Fruit fly (Drosophila melanogaster): ENCODE results near the gene SA1.

The SA1 gene

DNA sequence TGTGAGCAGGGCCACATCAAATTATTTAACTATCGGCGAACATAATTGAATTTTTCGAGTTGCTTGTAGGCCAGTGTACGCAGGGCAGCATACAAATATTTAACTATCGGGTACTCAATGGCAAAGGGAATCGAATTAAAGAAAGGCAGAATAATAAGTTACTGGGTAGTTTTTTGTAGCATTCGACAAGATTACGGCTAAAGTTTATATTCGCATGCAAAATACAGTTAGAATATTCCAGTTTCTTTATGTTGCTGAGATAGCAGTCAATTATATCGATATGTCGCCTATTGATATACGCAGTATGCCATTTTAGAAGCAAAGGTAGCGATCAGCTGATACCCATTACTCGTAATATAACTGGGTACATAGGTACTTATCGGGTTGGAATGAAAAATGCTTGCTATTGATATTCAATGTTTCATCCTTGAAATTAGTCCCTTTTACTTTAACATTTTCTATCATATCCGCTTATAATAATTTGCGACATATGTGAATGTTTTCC is 17.8 kb downstream of the SA1 start (continued):
- TF ChIP-seq esn (GFP tag; optimal IDR thresholded peaks at IDR 0.05) (peak; percentile 57), CG3032 (tag; optimal IDR thresholded peaks at IDR 0.05) (no peak), fd59A (GFP tag; optimal IDR thresholded peaks at IDR 0.05) (no peak), CG6792 (GFP tag; optimal IDR thresholded peaks at IDR 0.05) (peak; percentile 38), fkh (GFP tag; optimal IDR thresholded peaks at IDR 0.05) (peak; percentile 94), pdm3 (GFP tag; optimal IDR thresholded peaks at IDR 0.05) (no peak), Eip78C (GFP tag) (peak; percentile 86), CG31627 (GFP tag; optimal IDR thresholded peaks at IDR 0.05) (peak; percentile 53)

- TF ChIP-seq dsx (GFP tag; optimal IDR thresholded peaks at IDR 0.05; ENCODE audit: poor library complexity, severe bottlenecking) (no peak), CG10631 (GFP tag; optimal IDR thresholded peaks at IDR 0.05) (no peak), CG15336 (GFP tag; IDR thresholded peaks at IDR 0.05) (no peak), Blimp-1 (GFP tag; optimal IDR thresholded peaks at IDR 0.05) (no peak), CG6163 (GFP tag; IDR thresholded peaks at IDR 0.05) (no peak)
These were observed 20.6 kb downstream of the SA1 start for dm6 chr2L:6970813-6971212.

- no peak for TF ChIP-seq Eip93F (GFP tag; optimal IDR thresholded peaks at IDR 0.05)
- TF ChIP-seq Sox14 (GFP tag; optimal IDR thresholded peaks at IDR 0.05), result no peak
These were observed 21.4 kb downstream of the SA1 start, which contains the start of gene snRNP-U1-70K for dm6 chr2L:6971597-6972036. Gene snRNP-U1-70K, minus strand, starts transcription at chr2L:6971737.

DNA sequence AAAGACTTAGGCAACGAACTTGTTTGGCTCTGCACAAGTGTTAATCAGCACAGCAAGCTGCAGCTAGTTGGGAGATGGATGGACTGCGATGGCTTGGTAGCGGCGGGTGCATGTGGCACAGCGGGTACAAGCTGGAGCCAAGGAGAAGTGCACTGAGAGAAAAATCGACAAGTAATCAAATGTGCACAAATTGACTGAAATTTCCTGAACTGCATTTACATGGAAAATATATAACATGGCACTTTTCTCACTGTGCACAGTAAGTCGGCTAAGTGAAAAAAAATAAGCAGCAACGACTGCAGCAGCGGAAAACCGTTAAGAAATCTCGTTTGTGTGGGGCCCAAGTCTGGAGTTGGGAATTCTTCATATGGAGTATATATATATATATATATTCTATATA is 40.9 kb downstream of the SA1 start:
- peak; percentile 33 for TF ChIP-seq CG8319 (GFP tag; optimal IDR thresholded peaks at IDR 0.05)
- peak; percentile 79 for TF ChIP-seq CG3919 (GFP tag; optimal IDR thresholded peaks at IDR 0.05)
- no peak for TF ChIP-seq Ets21C (GFP tag; optimal IDR thresholded peaks at IDR 0.05)
- TF ChIP-seq Sox14 (GFP tag; optimal IDR thresholded peaks at IDR 0.05), result peak; percentile 67
- TF ChIP-seq CG6808 (GFP tag; optimal IDR thresholded peaks at IDR 0.05), result peak; percentile 65
- TF ChIP-seq CG34406 (GFP tag; optimal IDR thresholded peaks at IDR 0.05), result peak; percentile 36
- TF ChIP-seq acj6 (GFP tag; optimal IDR thresholded peaks at IDR 0.05), result peak; percentile 62
- no peak for TF ChIP-seq fd85E (GFP tag; optimal IDR thresholded peaks at IDR 0.05)
- peak; percentile 48 for TF ChIP-seq CG11902 (GFP tag; optimal IDR thresholded peaks at IDR 0.05)
- peak; percentile 57 for TF ChIP-seq spab (GFP tag; optimal IDR thresholded peaks at IDR 0.05)
- TF ChIP-seq CG6792 (GFP tag; optimal IDR thresholded peaks at IDR 0.05), result peak; percentile 66
- peak; percentile 76 for TF ChIP-seq Hr4 (GFP tag; optimal IDR thresholded peaks at IDR 0.05)
- peak; percentile 65 for TF ChIP-seq pdm3 (GFP tag; optimal IDR thresholded peaks at IDR 0.05)
- peak; percentile 77 for TF ChIP-seq net (GFP tag; optimal IDR thresholded peaks at IDR 0.05)
- TF ChIP-seq svp (GFP tag), result peak; percentile 55
- peak; percentile 66 for TF ChIP-seq OdsH (GFP tag; optimal IDR thresholded peaks at IDR 0.05)
- peak; percentile 20 for TF ChIP-seq Hr39 (GFP tag; optimal IDR thresholded peaks at IDR 0.05)
- TF ChIP-seq fd59A (GFP tag; optimal IDR thresholded peaks at IDR 0.05), result peak; percentile 54
- no peak for TF ChIP-seq vri (GFP tag; optimal IDR thresholded peaks at IDR 0.05)
- TF ChIP-seq CG6854 (GFP tag; optimal IDR thresholded peaks at IDR 0.05), result no peak
- TF ChIP-seq CG11294 (GFP tag; IDR thresholded peaks at IDR 0.05), result peak; percentile 37; the same call in 1 of the 2 replicates
- peak; percentile 27 for TF ChIP-seq cyc (GFP tag; optimal IDR thresholded peaks at IDR 0.05)
- TF ChIP-seq Met (GFP tag; optimal IDR thresholded peaks at IDR 0.05), result no peak
- TF ChIP-seq CG31627 (GFP tag; optimal IDR thresholded peaks at IDR 0.05), result peak; percentile 11
- TF ChIP-seq CG10631 (GFP tag; optimal IDR thresholded peaks at IDR 0.05), result peak; percentile 35
- TF ChIP-seq CG7368 (GFP tag; optimal IDR thresholded peaks at IDR 0.05), result peak; percentile 50
- peak; percentile 64 for TF ChIP-seq dsx (GFP tag; optimal IDR thresholded peaks at IDR 0.05; ENCODE audit: poor library complexity, severe bottlenecking)
- TF ChIP-seq Gug (GFP tag; IDR thresholded peaks at IDR 0.05), result peak; percentile 63
- TF ChIP-seq salr (GFP tag; optimal IDR thresholded peaks at IDR 0.05), result peak; percentile 53 to 55
- TF ChIP-seq CG8632 (GFP tag; optimal IDR thresholded peaks at IDR 0.05), result peak; percentile 33
- TF ChIP-seq Eip75B (GFP tag; optimal IDR thresholded peaks at IDR 0.05), result peak; percentile 82
- TF ChIP-seq ss (GFP tag; optimal IDR thresholded peaks at IDR 0.05), result peak; percentile 61 to 75
- peak; percentile 46 for TF ChIP-seq CG11762 (GFP tag; optimal IDR thresholded peaks at IDR 0.05; ENCODE audit: insufficient read depth)
- TF ChIP-seq CG1621 (tag; optimal IDR thresholded peaks at IDR 0.05), result peak; percentile 66
- peak; percentile 83 for TF ChIP-seq eg (GFP tag; IDR thresholded peaks at IDR 0.05)
- peak; percentile 44 for TF ChIP-seq CG4318 (GFP tag; optimal IDR thresholded peaks at IDR 0.05)
- no peak for TF ChIP-seq lz (GFP tag; optimal IDR thresholded peaks at IDR 0.05)
